Worm (Caenorhabditis elegans) whole organism, L3 larva: ENCODE data around the gene H14E04.2.

Experiments used
- R02D3.7 ChIP-seq: fragments of 150-350 bp; optimal IDR thresholded peaks from 2 replicates; lab custom pipeline; 2014; ENCODE audit warnings: missing biosample characterization, missing genetic modification characterization
- ZK546.5 ChIP-seq: sonication (generic microtip); optimal IDR thresholded peaks from 2 replicates; lab custom pipeline; 2017; ENCODE audit warnings: missing biosample characterization, missing genetic modification characterization
- aly-2 ChIP-seq: fragments of 150-350 bp; optimal IDR thresholded peaks from 2 replicates; lab custom pipeline; 2014; ENCODE audit warnings: missing biosample characterization, missing genetic modification characterization
- ama-1 ChIP-seq: fragments of 150-350 bp; optimal IDR thresholded peaks from 2 replicates; lab custom pipeline; 2018
- ceh-16 ChIP-seq: sonication (generic microtip); optimal IDR thresholded peaks from 2 replicates; lab custom pipeline; 2017; ENCODE audit warnings: missing biosample characterization, missing genetic modification characterization
- ceh-28 ChIP-seq: fragments of 150-350 bp; optimal IDR thresholded peaks from 2 replicates; lab custom pipeline; 2014; ENCODE audit warnings: missing biosample characterization, missing genetic modification reagents, missing genetic modification characterization
- ceh-82 ChIP-seq: fragments of 150-350 bp; optimal IDR thresholded peaks from 2 replicates; lab custom pipeline; 2014; ENCODE audit warnings: missing biosample characterization, missing genetic modification characterization
- ceh-9 ChIP-seq: sonication (generic microtip); optimal IDR thresholded peaks from 2 replicates; lab custom pipeline; 2018; ENCODE audit warnings: missing biosample characterization, missing genetic modification characterization
- daf-12 ChIP-seq: fragments of 150-350 bp; optimal IDR thresholded peaks from 2 replicates; lab custom pipeline; 2014; ENCODE audit warnings: missing biosample characterization, missing genetic modification reagents, missing genetic modification characterization
- egl-27 ChIP-seq: sonication (generic microtip); optimal IDR thresholded peaks from 4 replicates; lab custom pipeline; 2017; ENCODE audit warnings: missing biosample characterization, missing genetic modification reagents, missing genetic modification characterization
- egl-5 ChIP-seq: fragments of 150-350 bp; optimal IDR thresholded peaks from 2 replicates; lab custom pipeline; 2017; ENCODE audit warnings: missing biosample characterization, missing genetic modification reagents, missing genetic modification characterization, inconsistent platforms
- elt-1 ChIP-seq: fragments of 150-350 bp; optimal IDR thresholded peaks from 2 replicates; lab custom pipeline; 2014; ENCODE audit warnings: missing biosample characterization, missing genetic modification characterization
- elt-2 ChIP-seq: sonication (generic microtip); optimal IDR thresholded peaks from 2 replicates; lab custom pipeline; 2016; ENCODE audit warnings: missing genetic modification reagents, mild to moderate bottlenecking, missing genetic modification characterization, missing compliant biosample characterization
- elt-3 ChIP-seq, 3 experiments: fragments of 150-350 bp in 1 of 3; sonication (generic microtip) in 2 of 3; optimal IDR thresholded peaks; 2 replicates in 2 of 3; 4 replicates in 1 of 3; lab custom pipeline; 2014 to 2017; ENCODE audit warnings: missing biosample characterization in 3 of 3, missing genetic modification characterization in 3 of 3
- eor-1 ChIP-seq, 2 experiments: fragments of 150-350 bp; optimal IDR thresholded peaks; 2 replicates each; lab custom pipeline; 2014 to 2018; ENCODE audit warnings: missing biosample characterization in 2 of 2, missing genetic modification characterization in 2 of 2
- fkh-10 ChIP-seq: sonication (generic microtip); optimal IDR thresholded peaks from 2 replicates; lab custom pipeline; 2017; ENCODE audit warnings: missing biosample characterization, missing genetic modification reagents, missing genetic modification characterization
- fos-1 ChIP-seq: fragments of 150-350 bp; optimal IDR thresholded peaks from 2 replicates; lab custom pipeline; 2014; ENCODE audit warnings: missing biosample characterization, missing genetic modification characterization
- hmg-11 ChIP-seq: sonication (generic microtip); optimal IDR thresholded peaks from 2 replicates; lab custom pipeline; 2016; ENCODE audit warnings: missing genetic modification characterization, missing compliant biosample characterization
- jun-1 ChIP-seq: fragments of 150-350 bp; optimal IDR thresholded peaks from 2 replicates; lab custom pipeline; 2014; ENCODE audit warnings: missing biosample characterization, missing genetic modification reagents, missing genetic modification characterization
- lin-15B ChIP-seq: fragments of 150-350 bp; optimal IDR thresholded peaks from 2 replicates; lab custom pipeline; 2014; ENCODE audit warnings: missing biosample characterization, missing genetic modification characterization
- lin-39 ChIP-seq: fragments of 150-350 bp; optimal IDR thresholded peaks from 2 replicates; lab custom pipeline; 2018; ENCODE audit warnings: missing biosample characterization, missing genetic modification reagents, missing genetic modification characterization
- lsy-12 ChIP-seq: sonication (generic microtip); optimal IDR thresholded peaks from 2 replicates; lab custom pipeline; 2016; ENCODE audit warnings: mild to moderate bottlenecking, missing genetic modification characterization, missing compliant biosample characterization
- mdl-1 ChIP-seq: fragments of 150-350 bp; optimal IDR thresholded peaks from 2 replicates; lab custom pipeline; 2014; ENCODE audit warnings: missing biosample characterization, missing genetic modification characterization
- mml-1 ChIP-seq: fragments of 150-350 bp; sonication (generic microtip); optimal IDR thresholded peaks from 3 replicates; lab custom pipeline; 2014; ENCODE audit warnings: missing biosample characterization, missing genetic modification characterization
- nfya-1 ChIP-seq: sonication (generic microtip); optimal IDR thresholded peaks from 2 replicates; lab custom pipeline; 2017; ENCODE audit warnings: missing genetic modification characterization, mild to moderate bottlenecking, missing compliant biosample characterization, antibody characterized with exemption, moderate library complexity; ENCODE audit not compliant: insufficient read depth
- nhr-11 ChIP-seq: fragments of 150-350 bp; optimal IDR thresholded peaks from 2 replicates; lab custom pipeline; 2014; ENCODE audit warnings: missing biosample characterization, missing genetic modification characterization
- nhr-12 ChIP-seq: fragments of 150-350 bp; optimal IDR thresholded peaks from 2 replicates; lab custom pipeline; 2014; ENCODE audit warnings: missing biosample characterization, missing genetic modification characterization
- nhr-23 ChIP-seq: fragments of 150-350 bp; optimal IDR thresholded peaks from 2 replicates; lab custom pipeline; 2014; ENCODE audit warnings: missing biosample characterization, missing genetic modification reagents, missing genetic modification characterization
- nhr-237 ChIP-seq: fragments of 150-350 bp; optimal IDR thresholded peaks from 2 replicates; lab custom pipeline; 2014; ENCODE audit warnings: missing biosample characterization, missing genetic modification characterization
- nhr-28 ChIP-seq: fragments of 150-350 bp; optimal IDR thresholded peaks from 2 replicates; lab custom pipeline; 2014; ENCODE audit warnings: missing biosample characterization, missing genetic modification characterization
- nhr-43 ChIP-seq: sonication (generic microtip); optimal IDR thresholded peaks from 2 replicates; lab custom pipeline; 2016; ENCODE audit warnings: mild to moderate bottlenecking, missing genetic modification characterization, missing compliant biosample characterization; ENCODE audit not compliant: poor library complexity, severe bottlenecking
- nhr-67 ChIP-seq: fragments of 150-350 bp; optimal IDR thresholded peaks from 2 replicates; lab custom pipeline; 2014; ENCODE audit warnings: missing biosample characterization, missing genetic modification characterization
- nhr-76 ChIP-seq: fragments of 150-350 bp; sonication (generic microtip); optimal IDR thresholded peaks from 5 replicates; lab custom pipeline; 2014; ENCODE audit warnings: missing biosample characterization, missing genetic modification characterization
- pha-4 ChIP-seq: fragments of 150-350 bp; optimal IDR thresholded peaks from 2 replicates; lab custom pipeline; 2014; ENCODE audit warnings: missing biosample characterization, missing genetic modification reagents, missing genetic modification characterization
- pqm-1 ChIP-seq: fragments of 150-350 bp; optimal IDR thresholded peaks from 2 replicates; lab custom pipeline; 2017; ENCODE audit warnings: missing biosample characterization, missing genetic modification characterization, inconsistent platforms
- sea-2 ChIP-seq: fragments of 150-350 bp; sonication (generic microtip); optimal IDR thresholded peaks from 4 replicates; lab custom pipeline; 2014; ENCODE audit warnings: missing biosample characterization, missing genetic modification reagents, missing genetic modification characterization
- skn-1 ChIP-seq: fragments of 150-350 bp; optimal IDR thresholded peaks from 2 replicates; lab custom pipeline; 2014; ENCODE audit warnings: missing biosample characterization, missing genetic modification characterization
- snpc-4 ChIP-seq: fragments of 150-350 bp; optimal IDR thresholded peaks from 2 replicates; lab custom pipeline; 2014; ENCODE audit warnings: missing biosample characterization, missing genetic modification characterization
- tbx-2 ChIP-seq: sonication (generic microtip); optimal IDR thresholded peaks from 2 replicates; lab custom pipeline; 2016; ENCODE audit warnings: mild to moderate bottlenecking, missing genetic modification characterization, missing compliant biosample characterization
- unc-39 ChIP-seq: sonication (generic microtip); optimal IDR thresholded peaks from 4 replicates; lab custom pipeline; 2017; ENCODE audit warnings: missing biosample characterization, missing genetic modification characterization
- unc-62 ChIP-seq: fragments of 150-350 bp; sonication (generic microtip); optimal IDR thresholded peaks from 4 replicates; lab custom pipeline; 2014; ENCODE audit warnings: missing biosample characterization, missing genetic modification reagents, missing genetic modification characterization
- zag-1 ChIP-seq: fragments of 150-350 bp; optimal IDR thresholded peaks from 2 replicates; lab custom pipeline; 2014; ENCODE audit warnings: missing biosample characterization, missing genetic modification characterization
- ztf-11 ChIP-seq: fragments of 150-350 bp; optimal IDR thresholded peaks from 2 replicates; lab custom pipeline; 2014; ENCODE audit warnings: missing biosample characterization, missing genetic modification characterization

H14E04.2 gene

ce11 chrIII:2401126-2402123 is 25.4 kb downstream of the H14E04.2 start, which contains the start of the genes cic-1 and strm-1 (continued):
- TF ChIP-seq nhr-28 (no peak), pqm-1 (tag; lab: Kevin White, UChicago) (peak; percentile 6), elt-1 (no peak), unc-62 (GFP tag; lab: Kevin White, UChicago) (no peak), egl-5 (tag; lab: Kevin White, UChicago) (peak; percentile 27), nfya-1 (tag; lab: Kevin White, UChicago) (peak; percentile 50), elt-3 (tag; optimal IDR thresholded peaks at IDR 0.05; lab: Kevin White, UChicago) (no peak), nhr-12 (tag; lab: Kevin White, UChicago) (no peak), nhr-11 (tag; lab: Kevin White, UChicago) (no peak), fos-1 (no peak), nhr-43 (tag; lab: Kevin White, UChicago) (no peak), lsy-12 (tag; lab: Kevin White, UChicago) (no peak), sea-2 (GFP tag; lab: Kevin White, UChicago) (no peak), eor-1 (tag; optimal IDR thresholded peaks at IDR 0.05; lab: Kevin White, UChicago) (no peak), ceh-9 (tag; lab: Kevin White, UChicago) (no peak), mdl-1 (no peak), snpc-4 (no peak), lin-39 (tag; lab: Kevin White, UChicago) (peak; percentile 22), egl-27 (no peak), nhr-237 (tag; lab: Kevin White, UChicago) (no peak), aly-2 (tag; lab: Kevin White, UChicago) (no peak), unc-39 (tag; lab: Kevin White, UChicago) (no peak), ceh-16 (tag; lab: Kevin White, UChicago) (no peak), ceh-28 (tag; lab: Kevin White, UChicago) (peak; percentile 68)

- TF ChIP-seq ceh-28 (tag; lab: Kevin White, UChicago) (peak; percentile 76), nhr-28 (no peak), aly-2 (tag; lab: Kevin White, UChicago) (no peak), ztf-11 (tag; lab: Kevin White, UChicago) (no peak), sea-2 (GFP tag; lab: Kevin White, UChicago) (no peak), nhr-76 (tag; lab: Kevin White, UChicago) (no peak), daf-12 (tag; lab: Kevin White, UChicago) (no peak), lin-15B (no peak)
- TF ChIP-seq, all 47 proteins: peak for 1
Measured at ce11 chrIII:2410925-2411450, 35.0 kb downstream of the H14E04.2 start, which contains the start of gene mrpl-30. mrpl-30 (minus strand) TSS chrIII:2410975.

- TF ChIP-seq mml-1 (tag; lab: Kevin White, UChicago) (no peak), elt-3 (tag; optimal IDR thresholded peaks at IDR 0.05; lab: Kevin White, UChicago) (no peak), ama-1 (lab: Kevin White, UChicago) (no peak), skn-1 (tag; lab: Kevin White, UChicago) (peak; percentile 43), zag-1 (no peak), lin-15B (peak; percentile 47), pha-4 (tag; lab: Kevin White, UChicago) (peak; percentile 98), nhr-67 (no peak), nhr-23 (peak; percentile 60), nfya-1 (tag; lab: Kevin White, UChicago) (peak; percentile 68), unc-39 (tag; lab: Kevin White, UChicago) (no peak), nhr-43 (tag; lab: Kevin White, UChicago) (no peak), egl-5 (tag; lab: Kevin White, UChicago) (no peak), ceh-9 (tag; lab: Kevin White, UChicago) (no peak), sea-2 (GFP tag; lab: Kevin White, UChicago) (no peak), daf-12 (tag; lab: Kevin White, UChicago) (no peak), tbx-2 (tag; lab: Kevin White, UChicago) (no peak), ZK546.5 (tag; lab: Kevin White, UChicago) (no peak), snpc-4 (no peak), ceh-28 (tag; lab: Kevin White, UChicago) (peak; percentile 80), fkh-10 (GFP tag; lab: Kevin White, UChicago) (no peak), lin-39 (tag; lab: Kevin White, UChicago) (peak; percentile 28), egl-27 (no peak), lsy-12 (tag; lab: Kevin White, UChicago) (no peak), nhr-12 (tag; lab: Kevin White, UChicago) (no peak), aly-2 (tag; lab: Kevin White, UChicago) (no peak), pqm-1 (tag; lab: Kevin White, UChicago) (peak; percentile 72), nhr-237 (tag; lab: Kevin White, UChicago) (no peak), elt-2 (peak; percentile 86), ztf-11 (tag; lab: Kevin White, UChicago) (no peak), R02D3.7 (tag; lab: Kevin White, UChicago) (peak; percentile 69), ceh-82 (tag; lab: Kevin White, UChicago) (peak; percentile 3), jun-1 (tag; lab: Kevin White, UChicago) (peak; percentile 70), hmg-11 (peak; percentile 78), eor-1 (tag; optimal IDR thresholded peaks at IDR 0.05; lab: Kevin White, UChicago) (no peak)
- TF ChIP-seq, all 47 proteins: peak for 13
Measured at ce11 chrIII:2418159-2418658, 42.2 kb downstream of the H14E04.2 start, which contains the start of the genes W04B5.5 and W04B5.3. W04B5.5 (minus strand) TSS chrIII:2418209. W04B5.3 (plus strand) TSS chrIII:2418514.
